Fruit fly (Drosophila melanogaster): ENCODE results near the gene CG9451.
"Not testable (repeated sequence)": the region's sequence is repeated elsewhere in the genome, so short reads cannot be mapped to it uniquely, and the experiment has no call there.

Gene CG9451

dm6 chr3L:19504719-19505118 lies 4.1 kb upstream of the CG9451 start:
- TF ChIP-seq psq (optimal IDR thresholded peaks at IDR 0.05) (no peak), Dll (optimal IDR thresholded peaks at IDR 0.05) (no peak), usp (GFP tag; optimal IDR thresholded peaks at IDR 0.05) (no peak), CG8478 (optimal IDR thresholded peaks at IDR 0.05) (no peak), EcR (GFP tag; optimal IDR thresholded peaks at IDR 0.05) (no peak), pan (optimal IDR thresholded peaks at IDR 0.05) (no peak)

DNA sequence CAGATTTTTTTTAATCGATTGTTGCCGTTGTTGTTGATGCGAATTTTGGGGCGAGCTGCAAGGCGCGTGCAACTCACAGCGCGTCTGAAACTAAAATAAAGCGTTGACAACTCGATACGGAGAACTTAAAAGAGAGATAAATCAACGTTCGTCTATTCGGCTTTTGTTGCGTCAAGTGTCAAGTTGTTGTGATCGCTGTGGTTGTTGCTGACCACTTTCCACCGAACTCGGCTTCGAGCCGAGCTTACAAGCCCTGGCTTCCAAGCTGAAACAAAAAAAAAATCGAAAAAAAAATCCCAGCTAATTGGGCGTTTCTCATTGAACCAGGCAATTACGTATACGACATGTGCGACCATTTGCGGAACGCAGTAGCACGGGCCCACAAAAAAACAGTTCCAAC lies 3.2 kb upstream of the CG9451 start, which contains the start of gene CG9452:
Gene CG9452 (minus strand): TSS at position 101 of the 400 bp plus-strand sequence.
- no peak for TF ChIP-seq Dll (optimal IDR thresholded peaks at IDR 0.05)
- no peak for TF ChIP-seq pan (optimal IDR thresholded peaks at IDR 0.05)
- TF ChIP-seq EcR (GFP tag; optimal IDR thresholded peaks at IDR 0.05) = no peak
- no peak for TF ChIP-seq usp (GFP tag; optimal IDR thresholded peaks at IDR 0.05)
- no peak for TF ChIP-seq CG8478 (optimal IDR thresholded peaks at IDR 0.05)
- no peak for TF ChIP-seq psq (optimal IDR thresholded peaks at IDR 0.05)

- no peak for TF ChIP-seq pan (optimal IDR thresholded peaks at IDR 0.05)
- TF ChIP-seq usp (GFP tag; optimal IDR thresholded peaks at IDR 0.05) = no peak
These were observed 1.3 kb downstream of the CG9451 start for dm6 chr3L:19499334-19499733.

- TF ChIP-seq usp (GFP tag; optimal IDR thresholded peaks at IDR 0.05) (no peak), pan (optimal IDR thresholded peaks at IDR 0.05) (no peak), psq (optimal IDR thresholded peaks at IDR 0.05) (no peak), EcR (GFP tag; optimal IDR thresholded peaks at IDR 0.05) (no peak), CG8478 (optimal IDR thresholded peaks at IDR 0.05) (no peak), Dll (optimal IDR thresholded peaks at IDR 0.05) (no peak)
These were observed 3.0 kb downstream of the CG9451 start, which contains the start of gene CG9449 for dm6 chr3L:19497623-19498022. Gene CG9449 (minus strand): TSS chr3L:19497723.

DNA sequence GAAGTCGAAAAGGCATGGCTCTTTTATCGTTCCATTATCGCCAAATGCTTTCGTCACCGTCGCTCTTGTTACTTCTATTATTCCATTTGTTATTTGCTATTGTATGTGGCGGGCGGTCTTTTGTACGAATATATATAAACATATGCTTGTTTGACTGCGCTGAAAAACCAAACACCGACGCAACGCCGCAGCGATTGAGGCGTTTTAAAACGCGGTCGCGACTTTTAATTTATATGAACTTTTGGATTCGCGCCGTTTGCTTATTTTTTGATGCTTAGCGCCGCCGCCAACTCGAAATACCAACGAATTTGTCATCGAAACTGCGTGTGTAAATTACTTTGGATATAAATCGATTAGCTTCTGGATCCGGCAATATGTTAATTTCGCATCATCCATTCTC lies 3.5 kb downstream of the CG9451 start:
- no peak for TF ChIP-seq pan (optimal IDR thresholded peaks at IDR 0.05)
- no peak for TF ChIP-seq CG8478 (optimal IDR thresholded peaks at IDR 0.05)
- no peak for TF ChIP-seq EcR (GFP tag; optimal IDR thresholded peaks at IDR 0.05)
- no peak for TF ChIP-seq psq (optimal IDR thresholded peaks at IDR 0.05)
- no peak for TF ChIP-seq usp (GFP tag; optimal IDR thresholded peaks at IDR 0.05)

DNA sequence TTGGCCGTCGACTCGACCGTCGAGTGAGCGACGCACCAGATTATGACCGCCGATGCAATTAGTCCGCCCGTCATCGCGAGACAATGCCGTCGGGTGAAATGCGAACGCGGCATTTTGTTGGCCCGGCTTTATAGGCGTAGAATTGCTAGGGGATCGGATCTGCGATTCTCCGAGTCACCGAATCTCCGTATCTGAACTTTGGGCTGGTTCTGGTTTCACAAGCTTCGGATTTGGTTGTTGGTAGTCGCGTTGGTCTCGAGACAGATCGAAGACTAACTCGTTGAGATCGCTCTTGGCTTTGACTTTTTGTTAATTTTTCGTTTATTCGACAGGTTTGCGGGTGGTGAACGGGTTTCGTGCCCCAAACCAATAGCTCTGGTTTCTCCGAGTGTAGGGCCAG lies 4.0 kb downstream of the CG9451 start:
- TF ChIP-seq EcR (GFP tag; optimal IDR thresholded peaks at IDR 0.05) = no peak
- TF ChIP-seq pan (optimal IDR thresholded peaks at IDR 0.05) = no peak
- TF ChIP-seq Dll (optimal IDR thresholded peaks at IDR 0.05) = no peak
- TF ChIP-seq psq (optimal IDR thresholded peaks at IDR 0.05) = no peak
- no peak for TF ChIP-seq CG8478 (optimal IDR thresholded peaks at IDR 0.05)
- TF ChIP-seq usp (GFP tag; optimal IDR thresholded peaks at IDR 0.05) = no peak

DNA sequence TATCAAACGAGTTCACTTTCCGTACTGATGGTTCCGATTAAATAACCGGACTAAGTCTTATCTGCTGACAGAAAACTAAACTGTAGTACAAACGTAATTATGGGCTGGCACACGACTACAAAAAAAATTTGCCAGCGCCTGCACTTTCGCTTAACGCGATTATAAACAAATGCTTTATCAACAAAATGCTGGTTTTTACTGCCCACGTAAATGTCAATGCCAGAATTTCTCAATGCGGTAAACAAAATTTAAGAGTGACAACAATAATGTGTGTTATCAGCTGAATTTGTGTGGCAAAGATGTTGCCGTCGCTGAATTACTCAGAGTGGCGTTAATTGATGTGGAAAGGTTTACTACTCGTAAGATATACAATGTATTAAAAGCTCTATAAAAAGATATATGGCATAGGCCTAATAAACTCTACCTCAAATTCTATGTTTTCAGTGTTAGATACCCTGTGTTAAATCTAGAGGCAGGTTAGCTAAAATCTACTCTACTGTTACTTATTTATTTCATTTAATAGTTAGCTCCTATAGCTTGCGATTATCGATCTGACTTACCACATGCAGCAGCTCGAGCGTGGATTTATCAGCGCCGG lies 4.5 kb downstream of the CG9451 start:
- TF ChIP-seq EcR (GFP tag; optimal IDR thresholded peaks at IDR 0.05) (no peak), psq (optimal IDR thresholded peaks at IDR 0.05) (no peak), pan (optimal IDR thresholded peaks at IDR 0.05) (no peak), usp (GFP tag; optimal IDR thresholded peaks at IDR 0.05) (no peak), CG8478 (optimal IDR thresholded peaks at IDR 0.05) (no peak), Dll (optimal IDR thresholded peaks at IDR 0.05) (no peak)

DNA sequence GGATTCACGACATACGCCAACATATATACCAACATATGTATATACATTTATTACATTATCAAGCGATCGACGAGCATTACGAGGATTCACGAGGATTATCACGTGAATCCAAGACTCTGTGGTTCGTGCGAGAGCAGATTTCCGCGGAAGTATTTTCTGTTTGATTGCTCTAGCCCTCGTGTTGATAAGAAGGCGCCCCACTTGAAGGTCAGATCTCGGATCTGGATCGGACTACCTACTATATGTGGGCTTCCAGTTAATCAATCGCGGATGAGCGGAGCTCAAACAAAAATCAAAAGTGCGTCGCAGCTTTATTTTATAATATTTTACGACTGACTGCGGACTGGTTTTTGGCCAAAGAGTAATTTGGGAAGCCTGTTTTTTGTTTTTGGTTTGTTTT lies 5.6 kb downstream of the CG9451 start:
- TF ChIP-seq CG8478 (optimal IDR thresholded peaks at IDR 0.05) (no peak), EcR (GFP tag; optimal IDR thresholded peaks at IDR 0.05) (no peak), psq (optimal IDR thresholded peaks at IDR 0.05) (no peak), usp (GFP tag; optimal IDR thresholded peaks at IDR 0.05) (no peak), pan (optimal IDR thresholded peaks at IDR 0.05) (no peak), Dll (optimal IDR thresholded peaks at IDR 0.05) (no peak)

DNA sequence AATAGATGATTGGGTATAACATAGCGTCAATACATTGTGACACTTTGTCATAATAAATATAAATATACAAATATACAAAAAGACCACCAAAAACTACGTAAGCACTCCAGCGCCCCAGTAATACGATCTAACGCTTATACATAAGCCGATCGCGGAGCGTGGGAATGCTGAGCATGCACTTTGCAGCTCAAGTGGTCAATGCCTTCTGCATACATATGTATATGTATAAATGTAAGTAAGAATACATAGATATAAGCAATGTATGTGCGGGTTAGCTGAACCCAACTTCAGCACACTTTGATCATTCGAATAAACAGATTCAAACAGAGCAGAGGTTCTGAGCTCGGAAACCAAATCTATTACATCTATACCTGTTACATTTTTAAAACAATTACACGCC lies 13.3 kb downstream of the CG9451 start, which contains the start of gene CG32212:
Gene CG32212 (plus strand): TSS at position 301 of the 400 bp plus-strand sequence.
- TF ChIP-seq psq (optimal IDR thresholded peaks at IDR 0.05); EcR (GFP tag; optimal IDR thresholded peaks at IDR 0.05); pan (optimal IDR thresholded peaks at IDR 0.05): not testable (repeated sequence)

DNA sequence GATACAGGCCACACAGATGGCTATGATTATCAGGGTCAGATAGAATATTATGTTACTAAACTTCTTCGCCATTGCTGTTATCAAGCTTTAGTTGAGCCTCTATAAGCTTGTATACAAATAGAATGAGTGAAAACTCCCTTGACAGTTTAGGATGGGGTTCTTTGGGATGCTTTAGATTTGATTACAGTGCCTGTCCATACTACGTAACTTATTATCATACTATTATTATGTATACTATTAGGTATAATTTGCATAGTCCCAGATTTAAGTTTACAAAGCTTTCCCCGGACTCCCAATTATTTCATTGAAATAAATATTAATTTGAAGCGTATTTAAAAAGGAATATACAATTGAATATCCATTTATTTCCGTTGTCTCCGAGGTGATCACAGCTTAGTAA lies 14.2 kb downstream of the CG9451 start, which contains the start of gene brv1:
Gene brv1 (minus strand): TSS at position 101 of the 400 bp plus-strand sequence.
- no peak for TF ChIP-seq Dll (optimal IDR thresholded peaks at IDR 0.05)
- no peak for TF ChIP-seq pan (optimal IDR thresholded peaks at IDR 0.05)
- TF ChIP-seq CG8478 (optimal IDR thresholded peaks at IDR 0.05) = no peak
- TF ChIP-seq usp (GFP tag; optimal IDR thresholded peaks at IDR 0.05) = no peak
- no peak for TF ChIP-seq psq (optimal IDR thresholded peaks at IDR 0.05)
- TF ChIP-seq EcR (GFP tag; optimal IDR thresholded peaks at IDR 0.05) = no peak

DNA sequence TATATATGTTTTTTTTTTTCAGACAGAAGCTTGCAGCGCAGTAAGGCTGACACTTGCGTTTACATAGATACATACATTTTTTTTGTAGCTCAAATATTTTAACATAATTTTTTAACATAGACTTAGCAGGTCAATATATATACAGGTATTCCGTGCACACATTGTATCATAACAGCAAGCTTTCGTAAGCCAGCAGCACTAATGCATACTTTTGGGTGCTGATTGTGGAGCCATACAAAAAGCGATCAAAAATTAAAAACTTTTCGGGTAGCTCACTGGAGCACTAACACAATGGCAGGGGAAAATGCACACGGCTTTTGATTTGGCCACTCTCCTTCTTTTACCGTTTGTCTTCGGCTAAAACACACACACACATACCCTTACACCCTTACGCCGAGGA lies 17.6 kb downstream of the CG9451 start:
- no peak for TF ChIP-seq usp (GFP tag; optimal IDR thresholded peaks at IDR 0.05)
- no peak for TF ChIP-seq psq (optimal IDR thresholded peaks at IDR 0.05)
- TF ChIP-seq EcR (GFP tag; optimal IDR thresholded peaks at IDR 0.05) = no peak
- no peak for TF ChIP-seq Dll (optimal IDR thresholded peaks at IDR 0.05)
- TF ChIP-seq CG8478 (optimal IDR thresholded peaks at IDR 0.05) = no peak
- no peak for TF ChIP-seq pan (optimal IDR thresholded peaks at IDR 0.05)

- TF ChIP-seq EcR (GFP tag; optimal IDR thresholded peaks at IDR 0.05) = no peak
- TF ChIP-seq psq (optimal IDR thresholded peaks at IDR 0.05) = no peak
- TF ChIP-seq pan (optimal IDR thresholded peaks at IDR 0.05) = no peak
- TF ChIP-seq usp (GFP tag; optimal IDR thresholded peaks at IDR 0.05) = no peak
- TF ChIP-seq CG8478 (optimal IDR thresholded peaks at IDR 0.05) = no peak
- no peak for TF ChIP-seq Dll (optimal IDR thresholded peaks at IDR 0.05)
These were observed 18.6 kb downstream of the CG9451 start for dm6 chr3L:19482014-19482413.

- no peak for TF ChIP-seq usp (GFP tag; optimal IDR thresholded peaks at IDR 0.05)
- no peak for TF ChIP-seq pan (optimal IDR thresholded peaks at IDR 0.05)
- TF ChIP-seq CG8478 (optimal IDR thresholded peaks at IDR 0.05) = no peak
- no peak for TF ChIP-seq EcR (GFP tag; optimal IDR thresholded peaks at IDR 0.05)
- TF ChIP-seq psq (optimal IDR thresholded peaks at IDR 0.05) = no peak
- no peak for TF ChIP-seq Dll (optimal IDR thresholded peaks at IDR 0.05)
These were observed 19.4 kb downstream of the CG9451 start for dm6 chr3L:19481209-19481608.

Data from whole organism.